Fruit fly (Drosophila melanogaster): ENCODE measurements around the gene CG32277.

- TF ChIP-seq EcR (GFP tag; optimal IDR thresholded peaks at IDR 0.05) (no peak), CG4496 (GFP tag; IDR thresholded peaks at IDR 0.05) (no peak), CG34367 (tag; optimal IDR thresholded peaks at IDR 0.05) (no peak), CG10348 (GFP tag; IDR thresholded peaks at IDR 0.05) (no peak), Snoo (tag; optimal IDR thresholded peaks at IDR 0.05) (no peak), CG9948 (tag; optimal IDR thresholded peaks at IDR 0.05) (no peak), CG14655 (GFP tag; optimal IDR thresholded peaks at IDR 0.05) (no peak), Pif1A (GFP tag; optimal IDR thresholded peaks at IDR 0.05) (no peak), CG13204 (GFP tag; optimal IDR thresholded peaks at IDR 0.05) (no peak), Pif1B (GFP tag; optimal IDR thresholded peaks at IDR 0.05) (no peak), rn (GFP tag; IDR thresholded peaks at IDR 0.05) (no peak)
These were observed 18.9 kb downstream of the CG32277 start, which contains the start of gene CG32284 for dm6 chr3L:3186364-3186763.

Measured in whole organism, pupa.